Worm (Caenorhabditis elegans): Measurements from ENCODE around the gene F22B7.9.

DNA sequence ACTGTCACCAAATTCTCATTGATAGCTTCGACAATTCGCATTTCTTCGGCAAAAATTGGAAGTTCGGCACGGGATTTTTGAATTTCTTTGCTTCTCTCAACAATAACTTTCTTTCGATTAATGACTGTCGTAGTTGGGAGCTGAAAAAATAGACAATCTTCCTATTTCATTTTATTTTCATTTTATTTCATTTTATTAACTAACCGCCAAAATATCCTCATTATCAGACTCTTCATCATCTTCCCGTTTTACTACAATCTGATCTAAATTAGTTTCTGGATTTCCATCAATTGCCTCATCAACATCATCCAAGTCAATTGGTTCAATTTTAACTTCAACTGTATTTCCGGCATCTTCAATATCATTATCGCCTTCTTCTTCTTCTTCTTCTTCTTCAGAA is 40.2 kb downstream of the F22B7.9 start:
- TF ChIP-seq elt-3 (tag; optimal IDR thresholded peaks at IDR 0.05), result no peak
- no peak for TF ChIP-seq mep-1 (tag; optimal IDR thresholded peaks at IDR 0.05)
- no peak for TF ChIP-seq unc-39 (tag; optimal IDR thresholded peaks at IDR 0.05)
- no peak for TF ChIP-seq nhr-28 (tag; optimal IDR thresholded peaks at IDR 0.05)
- no peak for TF ChIP-seq lin-13 (tag; optimal IDR thresholded peaks at IDR 0.05)
- TF ChIP-seq nhr-237 (tag; optimal IDR thresholded peaks at IDR 0.05), result no peak
- no peak for TF ChIP-seq M03D4.4 (tag; optimal IDR thresholded peaks at IDR 0.05)
- TF ChIP-seq mls-2 (tag; optimal IDR thresholded peaks at IDR 0.05), result no peak
- TF ChIP-seq nhr-12 (tag; optimal IDR thresholded peaks at IDR 0.05), result no peak

All from whole organism, mixed stage, embryonic.